Worm (Caenorhabditis elegans): ENCODE data around the gene sea-1.

sea-1 gene

ce11 chrII:3663796-3664195 lies 9.6 kb downstream of the sea-1 start, which contains the start of gene F19B10.6 (continued):
- TF ChIP-seq madf-3 (GFP tag; IDR thresholded peaks at IDR 0.05), result no peak

- TF ChIP-seq attf-5 (GFP tag; optimal IDR thresholded peaks at IDR 0.05) (peak; percentile 55), cebp-1 (GFP tag; IDR thresholded peaks at IDR 0.05) (peak; percentile 72), cebp-1 (tag; optimal IDR thresholded peaks at IDR 0.05) (peak; percentile 90), ztf-28 (GFP tag; IDR thresholded peaks at IDR 0.05) (no peak), dox-1 (GFP tag; IDR thresholded peaks at IDR 0.05) (0 out of 2 replicates have a peak, but pooled peaks have one; percentile 28), F37B4.10 (GFP tag; IDR thresholded peaks at IDR 0.05) (no peak), nhr-80 (tag; optimal IDR thresholded peaks at IDR 0.05) (peak; percentile 48), madf-10 (tag; optimal IDR thresholded peaks at IDR 0.05) (no peak)
These were observed 11.5 kb downstream of the sea-1 start, which contains the start of gene F19B10.13 for ce11 chrII:3661932-3662331. Gene F19B10.13 (plus strand): TSS chrII:3662274.

- no peak for TF ChIP-seq T26A5.8 (tag; optimal IDR thresholded peaks at IDR 0.05)
- no peak for TF ChIP-seq dpl-1 (GFP tag; optimal IDR thresholded peaks at IDR 0.05)
- TF ChIP-seq ceh-91 (GFP tag; IDR thresholded peaks at IDR 0.05), result no peak
- no peak for TF ChIP-seq let-526 (GFP tag; IDR thresholded peaks at IDR 0.05)
- TF ChIP-seq madf-6 (GFP tag; IDR thresholded peaks at IDR 0.05), result no peak
- TF ChIP-seq F33H1.4 (GFP tag; IDR thresholded peaks at IDR 0.05), result no peak
- TF ChIP-seq nfya-1 (tag; optimal IDR thresholded peaks at IDR 0.05; ENCODE audit: borderline replicate concordance, insufficient read depth), result no peak
- TF ChIP-seq hsf-1 (GFP tag; IDR thresholded peaks at IDR 0.05), result no peak
- TF ChIP-seq lsl-1 (GFP tag; optimal IDR thresholded peaks at IDR 0.05), result no peak
- no peak for TF ChIP-seq him-1 (tag; optimal IDR thresholded peaks at IDR 0.05)
- TF ChIP-seq tbp1 (GFP tag; optimal IDR thresholded peaks at IDR 0.05), result no peak
- no peak for TF ChIP-seq cebp-2 (GFP tag; IDR thresholded peaks at IDR 0.05)
- no peak for TF ChIP-seq F22D6.2 (tag; optimal IDR thresholded peaks at IDR 0.05)
- no peak for TF ChIP-seq ztf-25 (GFP tag; IDR thresholded peaks at IDR 0.05)
- no peak for TF ChIP-seq B0261.1 (tag; optimal IDR thresholded peaks at IDR 0.05)
- no peak for TF ChIP-seq T07F8.4 (tag; optimal IDR thresholded peaks at IDR 0.05)
These were observed 13.6 kb downstream of the sea-1 start, which contains the start of gene F19B10.4 for ce11 chrII:3659776-3660175. Gene F19B10.4 (plus strand): TSS chrII:3660076.

ce11 chrII:3655378-3655777 lies 18.0 kb downstream of the sea-1 start, which contains the start of gene F19B10.5:
Gene F19B10.5 (plus strand): TSS chrII:3655678.
- no peak for TF ChIP-seq pbrm-1 (GFP tag; IDR thresholded peaks at IDR 0.05)
- TF ChIP-seq mes-4 (tag; optimal IDR thresholded peaks at IDR 0.05), result no peak
- TF ChIP-seq mxl-1 (tag; optimal IDR thresholded peaks at IDR 0.05), result no peak
- TF ChIP-seq B0035.1 (tag; optimal IDR thresholded peaks at IDR 0.05), result no peak
- TF ChIP-seq lin-40 (tag; optimal IDR thresholded peaks at IDR 0.05), result no peak
- TF ChIP-seq K12H6.12 (tag; optimal IDR thresholded peaks at IDR 0.05), result no peak
- no peak for TF ChIP-seq tlf-1 (GFP tag; optimal IDR thresholded peaks at IDR 0.05)
- TF ChIP-seq lir-1 (GFP tag; conservative IDR thresholded peaks at IDR 0.05), result no peak
- no peak for TF ChIP-seq somi-1 (GFP tag; optimal IDR thresholded peaks at IDR 0.05)
- TF ChIP-seq bed-2 (GFP tag; IDR thresholded peaks at IDR 0.05), result no peak

- TF ChIP-seq mel-28 (tag; optimal IDR thresholded peaks at IDR 0.05; ENCODE audit: borderline replicate concordance) (no peak), ztf-18 (tag; optimal IDR thresholded peaks at IDR 0.05) (no peak), hrde-1 (tag; optimal IDR thresholded peaks at IDR 0.05; ENCODE audit: borderline replicate concordance) (no peak), zim-3 (tag; optimal IDR thresholded peaks at IDR 0.05) (no peak), rec-8 (tag; optimal IDR thresholded peaks at IDR 0.05) (no peak)
These were observed 26.3 kb downstream of the sea-1 start, which contains the start of gene fbxb-33 for ce11 chrII:3647111-3647510. Gene fbxb-33 (plus strand): TSS chrII:3647411.

Measured in whole organism, young adult.